Worm (Caenorhabditis elegans) whole organism, young adult: ENCODE data around the gene F08F8.6.
A peak's percentile ranks its signal among the peaks of the same experiment; 100 is the strongest.

Experiments used
- B0261.1 ChIP-seq: sonication (generic microtip); optimal IDR thresholded peaks from 2 replicates; lab custom pipeline; 2016; ENCODE audit warnings: mild to moderate bottlenecking, missing genetic modification characterization, moderate library complexity, missing compliant biosample characterization
- C17E4.6 ChIP-seq: fragments of 200-800 bp; sonication (Bioruptor generic); IDR thresholded peaks from 2 replicates; pipeline ENCODE4 v1.3.6; 2022; ENCODE audit warnings: missing genetic modification reagents, missing genetic modification characterization, missing compliant biosample characterization
- D2030.7 ChIP-seq: fragments of 200-800 bp; sonication (Bioruptor generic); IDR thresholded peaks from 2 replicates; pipeline ENCODE4 v1.3.6; 2022; ENCODE audit warnings: missing genetic modification reagents, missing genetic modification characterization, missing compliant biosample characterization
- F10E7.11 ChIP-seq: sonication (generic microtip); optimal IDR thresholded peaks from 2 replicates; lab custom pipeline; 2017; ENCODE audit warnings: mild to moderate bottlenecking, missing genetic modification characterization, moderate library complexity, missing compliant biosample characterization
- F39B2.1 ChIP-seq: fragments of 200-800 bp; sonication (Bioruptor generic); IDR thresholded peaks from 2 replicates; pipeline ENCODE4 v1.3.6; 2022; ENCODE audit warnings: missing genetic modification reagents, missing genetic modification characterization, missing compliant biosample characterization
- F49E8.2 ChIP-seq: sonication (generic microtip); optimal IDR thresholded peaks from 3 replicates; lab custom pipeline; 2017; ENCODE audit warnings: missing genetic modification characterization, mild to moderate bottlenecking, missing compliant biosample characterization, antibody characterized with exemption, moderate library complexity; ENCODE audit not compliant: insufficient read depth
- F52B5.7 ChIP-seq: sonication (generic microtip); optimal IDR thresholded peaks from 2 replicates; lab custom pipeline; 2016; ENCODE audit warnings: mild to moderate bottlenecking, missing genetic modification characterization, missing compliant biosample characterization
- K11D2.4 ChIP-seq: fragments of 200-800 bp; sonication (Bioruptor generic); IDR thresholded peaks from 2 replicates; pipeline ENCODE4 v1.3.6; 2022; ENCODE audit warnings: missing genetic modification reagents, missing genetic modification characterization, missing compliant biosample characterization
- Y53F4B.3 ChIP-seq: fragments of 200-800 bp; sonication (Bioruptor generic); IDR thresholded peaks from 2 replicates; pipeline ENCODE4 v1.3.6; 2022; ENCODE audit warnings: missing genetic modification reagents, missing genetic modification characterization, missing compliant biosample characterization
- Y79H2A.3 ChIP-seq: fragments of 200-800 bp; sonication (Bioruptor generic); conservative IDR thresholded peaks from 2 replicates; pipeline ENCODE4 v1.3.6; 2022; ENCODE audit warnings: missing genetic modification reagents, missing genetic modification characterization, missing compliant biosample characterization
- akir-1 ChIP-seq: fragments of 200-800 bp; sonication (Bioruptor generic); optimal IDR thresholded peaks from 2 replicates; lab custom pipeline; 2018; ENCODE audit warnings: mild to moderate bottlenecking, missing genetic modification characterization, moderate library complexity, missing compliant biosample characterization
- aptf-3 ChIP-seq: fragments of 200-800 bp; sonication (Bioruptor generic); IDR thresholded peaks from 2 replicates; pipeline ENCODE4 v1.3.6; 2022; ENCODE audit warnings: missing genetic modification characterization, missing compliant biosample characterization
- attf-6 ChIP-seq: fragments of 200-800 bp; sonication (Bioruptor generic); IDR thresholded peaks from 2 replicates; pipeline ENCODE4 v1.3.6; 2022; ENCODE audit warnings: missing genetic modification reagents, missing genetic modification characterization, missing compliant biosample characterization
- bed-1 ChIP-seq: fragments of 200-800 bp; sonication (Bioruptor generic); IDR thresholded peaks from 2 replicates; pipeline ENCODE4 v1.3.6; 2022; ENCODE audit warnings: missing genetic modification reagents, missing genetic modification characterization, missing compliant biosample characterization
- ceh-27 ChIP-seq: fragments of 200-800 bp; sonication (Bioruptor generic); optimal IDR thresholded peaks from 2 replicates; lab custom pipeline; 2018; ENCODE audit warnings: mild to moderate bottlenecking, missing genetic modification characterization, moderate library complexity, missing compliant biosample characterization
- ceh-40 ChIP-seq: fragments of 200-800 bp; sonication (Bioruptor generic); IDR thresholded peaks from 2 replicates; pipeline ENCODE4 v1.3.6; 2022; ENCODE audit warnings: missing genetic modification characterization, missing compliant biosample characterization
- ceh-79 ChIP-seq: sonication (generic microtip); optimal IDR thresholded peaks from 2 replicates; lab custom pipeline; 2017; ENCODE audit warnings: mild to moderate bottlenecking, missing genetic modification characterization, missing compliant biosample characterization
- dox-1 ChIP-seq: fragments of 200-800 bp; sonication (Bioruptor generic); IDR thresholded peaks from 2 replicates; pipeline ENCODE4 v1.3.6; 2022; ENCODE audit warnings: missing genetic modification reagents, missing genetic modification characterization, missing compliant biosample characterization
- dpl-1 ChIP-seq: fragments of 150-350 bp; optimal IDR thresholded peaks from 2 replicates; lab custom pipeline; 2014; ENCODE audit warnings: missing biosample characterization, missing genetic modification reagents, missing genetic modification characterization
- efl-1 ChIP-seq: fragments of 150-350 bp; optimal IDR thresholded peaks from 2 replicates; lab custom pipeline; 2014; ENCODE audit warnings: missing biosample characterization, missing genetic modification reagents, missing genetic modification characterization
- ets-4 ChIP-seq: fragments of 200-800 bp; sonication (Bioruptor generic); optimal IDR thresholded peaks from 2 replicates; lab custom pipeline; 2018; ENCODE audit warnings: mild to moderate bottlenecking, missing genetic modification characterization, missing compliant biosample characterization
- him-1 ChIP-seq: sonication (generic microtip); optimal IDR thresholded peaks from 2 replicates; lab custom pipeline; 2016; ENCODE audit warnings: missing genotype, missing genetic modification reagents, missing genetic modification characterization, missing compliant biosample characterization
- hrde-1 ChIP-seq: sonication (generic microtip); optimal IDR thresholded peaks from 2 replicates; lab custom pipeline; 2016; ENCODE audit warnings: missing genetic modification characterization, mild to moderate bottlenecking, missing compliant biosample characterization, moderate library complexity, missing genotype, missing genetic modification reagents, borderline replicate concordance
- hsf-1 ChIP-seq: fragments of 200-800 bp; sonication (Bioruptor generic); IDR thresholded peaks from 2 replicates; pipeline ENCODE4 v1.3.6; 2022; ENCODE audit warnings: missing genetic modification reagents, missing genetic modification characterization, missing compliant biosample characterization
- lin-26 ChIP-seq: fragments of 200-800 bp; sonication (Bioruptor generic); IDR thresholded peaks from 2 replicates; pipeline ENCODE4 v1.3.6; 2022; ENCODE audit warnings: missing genetic modification reagents, missing genetic modification characterization, missing compliant biosample characterization
- lin-54 ChIP-seq: fragments of 200-800 bp; sonication (Bioruptor generic); optimal IDR thresholded peaks from 2 replicates; lab custom pipeline; 2018; ENCODE audit warnings: mild to moderate bottlenecking, missing genetic modification characterization, missing compliant biosample characterization
- lir-1 ChIP-seq: fragments of 200-800 bp; sonication (Bioruptor generic); conservative IDR thresholded peaks from 2 replicates; pipeline ENCODE4 v1.3.6; 2022; ENCODE audit warnings: missing genetic modification reagents, missing genetic modification characterization, missing compliant biosample characterization
- madf-3 ChIP-seq: fragments of 200-800 bp; sonication (Bioruptor generic); IDR thresholded peaks from 2 replicates; pipeline ENCODE4 v1.3.6; 2022; ENCODE audit warnings: missing genetic modification reagents, missing genetic modification characterization, missing compliant biosample characterization
- madf-6 ChIP-seq: fragments of 200-800 bp; sonication (Bioruptor generic); IDR thresholded peaks from 2 replicates; pipeline ENCODE4 v1.3.6; 2022; ENCODE audit warnings: missing genetic modification reagents, missing genetic modification characterization, missing compliant biosample characterization
- mcd-1 ChIP-seq: fragments of 200-800 bp; sonication (Bioruptor generic); IDR thresholded peaks from 2 replicates; pipeline ENCODE4 v1.3.6; 2022; ENCODE audit warnings: missing genetic modification reagents, missing genetic modification characterization, missing compliant biosample characterization
- nhr-27 ChIP-seq: fragments of 200-800 bp; sonication (Bioruptor generic); optimal IDR thresholded peaks from 2 replicates; lab custom pipeline; 2018; ENCODE audit warnings: mild to moderate bottlenecking, missing genetic modification characterization, moderate library complexity, missing compliant biosample characterization
- nhr-80 ChIP-seq: sonication (generic microtip); optimal IDR thresholded peaks from 2 replicates; lab custom pipeline; 2016; ENCODE audit warnings: missing genetic modification characterization, missing compliant biosample characterization
- rec-8 ChIP-seq, 2 experiments: sonication (generic microtip); optimal IDR thresholded peaks; 2 replicates each; lab custom pipeline; 2016; ENCODE audit warnings: mild to moderate bottlenecking in 2 of 2, missing genetic modification characterization in 2 of 2, missing genetic modification reagents in 2 of 2, missing genotype in 2 of 2, missing biosample characterization in 1 of 2, missing compliant biosample characterization in 1 of 2, moderate library complexity in 1 of 2
- rpc-1 ChIP-seq, 2 experiments: fragments of 150-350 bp in 1 of 2; sonication (generic microtip) in 1 of 2; optimal IDR thresholded peaks; 2 replicates each; lab custom pipeline; 2014 to 2018; ENCODE audit warnings: missing biosample characterization in 1 of 2, missing genetic modification characterization in 1 of 2, missing genetic modification reagents in 1 of 2, missing genotype in 1 of 2
- sdz-38 ChIP-seq: sonication (generic microtip); optimal IDR thresholded peaks from 2 replicates; lab custom pipeline; 2016; ENCODE audit warnings: missing genotype, missing genetic modification characterization, missing compliant biosample characterization
- snpc-3.4 ChIP-seq: sonication (generic microtip); optimal IDR thresholded peaks from 2 replicates; lab custom pipeline; 2017; ENCODE audit warnings: missing genetic modification characterization, mild to moderate bottlenecking, missing compliant biosample characterization, antibody characterized with exemption, moderate library complexity, missing genotype, missing genetic modification reagents
- snpc-4 ChIP-seq, 5 experiments: fragments of 150-350 bp in 1 of 5; sonication (generic microtip) in 4 of 5; optimal IDR thresholded peaks; 2 replicates each; lab custom pipeline; 2014 to 2018; ENCODE audit warnings: missing genetic modification characterization in 5 of 5, missing biosample characterization in 3 of 5, antibody characterized with exemption in 2 of 5, mild to moderate bottlenecking in 2 of 5, missing compliant biosample characterization in 2 of 5, missing genotype in 2 of 5, moderate library complexity in 2 of 5, missing genetic modification reagents in 1 of 5
- tlf-1 ChIP-seq: fragments of 200-800 bp; sonication (Bioruptor generic); optimal IDR thresholded peaks from 2 replicates; lab custom pipeline; 2018; ENCODE audit warnings: mild to moderate bottlenecking, missing genetic modification characterization, missing compliant biosample characterization
- unc-130 ChIP-seq: sonication (generic microtip); optimal IDR thresholded peaks from 2 replicates; lab custom pipeline; 2016; ENCODE audit warnings: missing genetic modification reagents, missing genetic modification characterization, missing compliant biosample characterization
- unc-62 ChIP-seq: fragments of 150-350 bp; optimal IDR thresholded peaks from 2 replicates; lab custom pipeline; 2014; ENCODE audit warnings: missing biosample characterization, missing genetic modification reagents, missing genetic modification characterization
- ztf-18 ChIP-seq: sonication (generic microtip); optimal IDR thresholded peaks from 2 replicates; lab custom pipeline; 2016; ENCODE audit warnings: missing genotype, mild to moderate bottlenecking, missing genetic modification characterization, missing compliant biosample characterization
- ztf-22 ChIP-seq: fragments of 200-800 bp; sonication (Bioruptor generic); optimal IDR thresholded peaks from 2 replicates; lab custom pipeline; 2018; ENCODE audit warnings: mild to moderate bottlenecking, missing genetic modification characterization, moderate library complexity, missing compliant biosample characterization

The F08F8.6 gene

ce11 chrIII:7308600-7309109 lies 34.8 kb upstream of the F08F8.6 start, which contains the start of gene acbp-4:
Gene acbp-4 (minus strand): TSS chrIII:7309109.
- TF ChIP-seq lin-26 (GFP tag; lab: Robert Waterston, UW) (0 out of 2 replicates have a peak, but pooled peaks have one; percentile 35), sdz-38 (no peak), him-1 (tag; lab: Kevin White, UChicago) (peak; percentile 97), hsf-1 (peak; percentile 52; the same call in 1 of the 2 replicates), ztf-22 (GFP tag; lab: Kevin White, UChicago) (no peak), madf-6 (peak; percentile 40; the same call in 1 of the 2 replicates), rec-8 (tag; optimal IDR thresholded peaks at IDR 0.05; lab: Kevin White, UChicago) (no peak), aptf-3 (GFP tag; lab: Robert Waterston, UW) (no peak), F52B5.7 (tag; lab: Kevin White, UChicago) (peak; percentile 11), ceh-79 (tag; lab: Kevin White, UChicago) (no peak), attf-6 (GFP tag; lab: Robert Waterston, UW) (0 out of 2 replicates have a peak, but pooled peaks have one; percentile 14), nhr-27 (tag; lab: Kevin White, UChicago) (no peak), ceh-40 (GFP tag; lab: Robert Waterston, UW) (no peak), rpc-1 (optimal IDR thresholded peaks at IDR 0.05; lab: Kevin White, UChicago) (no peak), rpc-1 (tag; optimal IDR thresholded peaks at IDR 0.05; lab: Kevin White, UChicago) (no peak), unc-130 (GFP tag; lab: Kevin White, UChicago) (no peak), K11D2.4 (GFP tag; lab: Robert Waterston, UW) (no peak)

- TF ChIP-seq madf-6, result peak; percentile 91
- no peak for TF ChIP-seq F52B5.7 (tag; lab: Kevin White, UChicago)
- 0 out of 2 replicates have a peak, but pooled peaks have one; percentile 12 for TF ChIP-seq lin-26 (GFP tag; lab: Robert Waterston, UW)
- TF ChIP-seq snpc-3.4, result peak; percentile 49
- TF ChIP-seq B0261.1 (tag; lab: Kevin White, UChicago), result no peak
- no peak for TF ChIP-seq rpc-1 (optimal IDR thresholded peaks at IDR 0.05; lab: Kevin White, UChicago)
- TF ChIP-seq rpc-1 (tag; optimal IDR thresholded peaks at IDR 0.05; lab: Kevin White, UChicago), result no peak
- no peak for TF ChIP-seq F10E7.11 (tag; lab: Kevin White, UChicago)
- no peak for TF ChIP-seq ets-4 (GFP tag; lab: Kevin White, UChicago)
- TF ChIP-seq Y79H2A.3 (GFP tag; lab: Robert Waterston, UW), result no peak
- TF ChIP-seq efl-1, result peak; percentile 95
- 0 out of 2 replicates have a peak, but pooled peaks have one; percentile 23 for TF ChIP-seq madf-3 (GFP tag; lab: Robert Waterston, UW)
- no peak for TF ChIP-seq Y53F4B.3 (GFP tag; lab: Robert Waterston, UW)
- TF ChIP-seq lir-1 (GFP tag; lab: Robert Waterston, UW), result no peak
- TF ChIP-seq ceh-79 (tag; lab: Kevin White, UChicago), result no peak
- TF ChIP-seq unc-62, result no peak
- TF ChIP-seq F49E8.2, result peak; percentile 79
- no peak for TF ChIP-seq C17E4.6 (GFP tag; lab: Robert Waterston, UW)
- TF ChIP-seq hsf-1, result 0 out of 2 replicates have a peak, but pooled peaks have one; percentile 19
- no peak for TF ChIP-seq nhr-80
- TF ChIP-seq ztf-18 (tag; lab: Kevin White, UChicago), result no peak
- TF ChIP-seq tlf-1, result no peak
- TF ChIP-seq lin-54 (GFP tag; lab: Kevin White, UChicago), result peak; percentile 50
- no peak for TF ChIP-seq bed-1
- peak; percentile 79 for TF ChIP-seq D2030.7 (GFP tag; lab: Robert Waterston, UW)
- peak; percentile 70 for TF ChIP-seq dpl-1 (GFP tag; lab: Kevin White, UChicago)
- TF ChIP-seq hrde-1 (tag; lab: Kevin White, UChicago), result no peak
- no peak for TF ChIP-seq aptf-3 (GFP tag; lab: Robert Waterston, UW)
- no peak for TF ChIP-seq ceh-27 (GFP tag; lab: Kevin White, UChicago)
- no peak for TF ChIP-seq F39B2.1 (GFP tag; lab: Robert Waterston, UW)
- no peak for TF ChIP-seq attf-6 (GFP tag; lab: Robert Waterston, UW)
- no peak for TF ChIP-seq mcd-1 (GFP tag; lab: Robert Waterston, UW)
- 0 out of 2 replicates have a peak, but pooled peaks have one; percentile 4 for TF ChIP-seq dox-1 (GFP tag; lab: Robert Waterston, UW)
- TF ChIP-seq akir-1, result no peak
- TF ChIP-seq snpc-4 (GFP tag; optimal IDR thresholded peaks at IDR 0.05; lab: Kevin White, UChicago), result no peak
- peak in 1 of 4 experiments; percentile 12 for TF ChIP-seq snpc-4 (tag; optimal IDR thresholded peaks at IDR 0.05; lab: Kevin White, UChicago)
Observed at ce11 chrIII:7310662-7311340, 32.7 kb upstream of the F08F8.6 start, which contains the start of the genes F56C9.6 and F56C9.3. Gene F56C9.6 (minus strand): TSS chrIII:7310773. Gene F56C9.3 (plus strand): TSS chrIII:7311290.
